Fruit fly (Drosophila melanogaster) whole organism, embryonic: ENCODE measurements around the gene Cby.

Experiments used
- CG10979 ChIP-seq: fragments of 200-800 bp; sonication (Bioruptor generic); optimal IDR thresholded peaks from 2 replicates; lab custom pipeline; 2018; ENCODE audit warnings: missing biosample characterization, mild to moderate bottlenecking, missing genetic modification characterization, moderate library complexity
- tio ChIP-seq: fragments of 200-800 bp; sonication (Bioruptor generic); optimal IDR thresholded peaks from 2 replicates; lab custom pipeline; 2017; ENCODE audit warnings: missing biosample characterization, missing genetic modification characterization, inconsistent platforms

DNA sequence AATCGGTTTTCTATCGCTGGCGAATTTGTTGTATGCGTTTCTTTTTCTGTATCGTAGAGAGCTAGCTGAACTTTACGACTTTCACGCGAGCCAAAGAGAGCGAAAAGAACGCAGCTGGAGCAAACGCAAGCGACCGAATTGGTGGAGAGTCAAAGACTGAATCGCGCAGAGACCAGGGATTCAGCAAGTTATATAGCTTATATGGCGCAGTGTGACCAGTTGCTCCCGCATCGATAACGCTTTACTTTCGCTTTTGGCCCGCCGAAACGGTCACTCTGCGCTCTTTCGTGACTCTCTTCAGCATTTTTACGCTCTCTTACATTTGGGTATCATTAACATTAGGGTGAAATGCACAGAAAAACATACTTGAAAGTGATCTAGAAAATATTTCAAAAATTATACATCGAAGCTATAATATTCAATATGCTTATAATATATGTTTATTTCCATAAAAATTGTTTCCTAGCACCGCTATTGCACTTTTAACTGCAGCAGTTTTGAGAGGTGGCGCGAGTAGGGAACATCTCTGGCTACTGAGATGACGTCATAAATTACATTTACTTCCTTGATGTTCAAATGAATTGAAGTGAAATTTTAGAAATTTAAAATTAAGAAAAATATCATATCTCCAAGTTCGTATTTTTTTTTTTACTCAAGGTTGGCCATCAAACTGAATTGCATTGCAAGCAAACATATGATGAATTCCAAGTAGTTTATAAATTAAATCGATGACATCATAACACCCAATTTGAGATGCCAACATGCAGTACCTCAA, 11.5 kb upstream of the Cby start, which contains the start of gene glec:
- peak; percentile 55 for TF ChIP-seq tio (GFP tag; lab: Kevin White, UChicago)
- no peak for TF ChIP-seq CG10979 (tag; lab: Kevin White, UChicago)
